ENCODE assay signal across 1 worm cellular context in the genomic region with DNA sequence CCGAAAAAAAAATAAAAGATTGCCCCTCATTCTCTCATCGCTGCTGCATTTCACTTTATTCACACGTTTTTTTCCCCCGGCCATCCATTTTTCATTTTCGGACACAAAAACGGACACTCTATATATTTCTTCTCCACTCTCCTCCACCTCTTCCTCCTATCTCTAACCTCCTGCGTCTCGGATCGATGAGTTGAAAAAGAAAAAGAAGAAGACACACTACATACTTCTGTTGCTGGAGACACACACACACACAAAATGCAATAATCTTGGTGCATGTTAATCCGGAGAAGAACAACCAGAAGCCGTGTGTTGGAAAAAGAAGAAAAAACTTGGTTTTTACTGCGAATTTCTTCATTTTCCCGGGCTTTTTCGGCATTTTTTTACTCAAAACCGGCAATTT.
A peak's percentile ranks its signal among the peaks of the same experiment; 100 is the strongest.
TF ChIP-seq lines count a peak whose summit lies in the region.

No protein-coding gene starts in this region.

TF ChIP-seq in whole organism, L1 larva, 84 proteins besides CTCF, POLR2A, EP300 and RAD21 (continued from another document):
- peak; percentile 59 to 69 for TF ChIP-seq efl-1 (optimal IDR thresholded peaks at IDR 0.05; lab: Kevin White, UChicago)
- TF ChIP-seq efl-1 (GFP tag; optimal IDR thresholded peaks at IDR 0.05 in 1 of 2; lab: Kevin White, UChicago), result peak in 1 of 2 experiments; percentile 18
- TF ChIP-seq snpc-4 (tag; optimal IDR thresholded peaks at IDR 0.05; lab: Kevin White, UChicago), result peak; percentile 30
- TF ChIP-seq Y116A8C.19 (tag; optimal IDR thresholded peaks at IDR 0.05; lab: Kevin White, UChicago; ENCODE audit: borderline replicate concordance), result no peak
- no peak for TF ChIP-seq hlh-17 (GFP tag; optimal IDR thresholded peaks at IDR 0.05; lab: Kevin White, UChicago; ENCODE audit: borderline replicate concordance)
- no peak for TF ChIP-seq sup-37 (GFP tag; optimal IDR thresholded peaks at IDR 0.05; lab: Kevin White, UChicago)
- no peak for TF ChIP-seq unc-130 (tag; optimal IDR thresholded peaks at IDR 0.05; lab: Kevin White, UChicago)
- TF ChIP-seq nhr-12 (tag; optimal IDR thresholded peaks at IDR 0.05; lab: Kevin White, UChicago), result no peak
- peak; percentile 36 to 74 for TF ChIP-seq lsy-2 (tag; optimal IDR thresholded peaks at IDR 0.05; lab: Kevin White, UChicago)
- TF ChIP-seq nhr-20 (tag; optimal IDR thresholded peaks at IDR 0.05; lab: Kevin White, UChicago), result peak; percentile 42
- TF ChIP-seq irx-1 (tag; optimal IDR thresholded peaks at IDR 0.05; lab: Kevin White, UChicago), result peak; percentile 19
- no peak for TF ChIP-seq ces-1 (GFP tag; optimal IDR thresholded peaks at IDR 0.05; lab: Kevin White, UChicago)
- TF ChIP-seq unc-86 (tag; optimal IDR thresholded peaks at IDR 0.05; lab: Kevin White, UChicago), result peak; percentile 1
- no peak for TF ChIP-seq rnt-1 (tag; optimal IDR thresholded peaks at IDR 0.05; lab: Kevin White, UChicago)
- TF ChIP-seq elt-2 (tag; optimal IDR thresholded peaks at IDR 0.05; lab: Kevin White, UChicago), result no peak
- peak; percentile 30 for TF ChIP-seq dsc-1 (tag; optimal IDR thresholded peaks at IDR 0.05; lab: Kevin White, UChicago)
- no peak for TF ChIP-seq nhr-76 (tag; optimal IDR thresholded peaks at IDR 0.05; lab: Kevin White, UChicago)
- no peak for TF ChIP-seq fkh-4 (tag; optimal IDR thresholded peaks at IDR 0.05; lab: Kevin White, UChicago; ENCODE audit: borderline replicate concordance)
- peak; percentile 65 for TF ChIP-seq snu-23 (GFP tag; optimal IDR thresholded peaks at IDR 0.05; lab: Kevin White, UChicago)
- peak; percentile 32 for TF ChIP-seq fkh-8 (tag; optimal IDR thresholded peaks at IDR 0.05; lab: Kevin White, UChicago)
- TF ChIP-seq C16A3.4 (tag; optimal IDR thresholded peaks at IDR 0.05; lab: Kevin White, UChicago), result peak; percentile 33
- TF ChIP-seq ceh-63 (GFP tag; optimal IDR thresholded peaks at IDR 0.05; lab: Kevin White, UChicago), result no peak
- TF ChIP-seq mep-1 (tag; optimal IDR thresholded peaks at IDR 0.05; lab: Kevin White, UChicago), result peak; percentile 70
- TF ChIP-seq hpl-2 (GFP tag; optimal IDR thresholded peaks at IDR 0.05; lab: Kevin White, UChicago), result no peak
- TF ChIP-seq nhr-84 (tag; optimal IDR thresholded peaks at IDR 0.05; lab: Kevin White, UChicago), result no peak
- no peak for TF ChIP-seq pag-3 (tag; optimal IDR thresholded peaks at IDR 0.05; lab: Kevin White, UChicago; ENCODE audit: borderline replicate concordance, insufficient read depth)
- TF ChIP-seq F16B12.6 (tag; optimal IDR thresholded peaks at IDR 0.05; lab: Kevin White, UChicago), result peak; percentile 55
- peak; percentile 4 for TF ChIP-seq isw-1 (GFP tag; IDR thresholded peaks at IDR 0.05; lab: Robert Waterston, UW)
- no peak for TF ChIP-seq vab-15 (tag; optimal IDR thresholded peaks at IDR 0.05; lab: Kevin White, UChicago)
- no peak for TF ChIP-seq aha-1 (tag; optimal IDR thresholded peaks at IDR 0.05; lab: Kevin White, UChicago)
- no peak for TF ChIP-seq pax-3 (tag; optimal IDR thresholded peaks at IDR 0.05; lab: Kevin White, UChicago)
- peak; percentile 55 for TF ChIP-seq zag-1 (tag; optimal IDR thresholded peaks at IDR 0.05; lab: Kevin White, UChicago)
- no peak for TF ChIP-seq ztf-11 (tag; optimal IDR thresholded peaks at IDR 0.05; lab: Kevin White, UChicago)
- peak; percentile 38 for TF ChIP-seq swsn-7 (tag; optimal IDR thresholded peaks at IDR 0.05; lab: Kevin White, UChicago)
- no peak for TF ChIP-seq nhr-90 (tag; optimal IDR thresholded peaks at IDR 0.05; lab: Kevin White, UChicago; ENCODE audit: poor library complexity)
- no peak for TF ChIP-seq sox-4 (tag; optimal IDR thresholded peaks at IDR 0.05; lab: Kevin White, UChicago)
- TF ChIP-seq lin-35 (GFP tag; optimal IDR thresholded peaks at IDR 0.05; lab: Kevin White, UChicago), result peak in 1 of 2 experiments; percentile 51
- no peak for TF ChIP-seq tlp-1 (tag; optimal IDR thresholded peaks at IDR 0.05; lab: Kevin White, UChicago)
- no peak for TF ChIP-seq nhr-19 (GFP tag; conservative IDR thresholded peaks at IDR 0.05; lab: Robert Waterston, UW)
- peak; percentile 58 for TF ChIP-seq fkh-10 (GFP tag; optimal IDR thresholded peaks at IDR 0.05; lab: Kevin White, UChicago)
- peak; percentile 25 for TF ChIP-seq xbp-1 (tag; optimal IDR thresholded peaks at IDR 0.05; lab: Kevin White, UChicago)
- peak; percentile 27 for TF ChIP-seq tbx-2 (tag; optimal IDR thresholded peaks at IDR 0.05; lab: Kevin White, UChicago)
- TF ChIP-seq zip-4 (GFP tag; optimal IDR thresholded peaks at IDR 0.05; lab: Kevin White, UChicago), result no peak
- no peak for TF ChIP-seq efl-3 (GFP tag; optimal IDR thresholded peaks at IDR 0.05; lab: Kevin White, UChicago)
- no peak for TF ChIP-seq unc-30 (tag; optimal IDR thresholded peaks at IDR 0.05; lab: Kevin White, UChicago)
- TF ChIP-seq pqm-1 (tag; optimal IDR thresholded peaks at IDR 0.05; lab: Kevin White, UChicago), result no peak
- no peak for TF ChIP-seq ets-5 (GFP tag; IDR thresholded peaks at IDR 0.05; lab: Robert Waterston, UW)
TF ChIP-seq in whole organism, L1 larva: peak in this region for 33.
